Fruit fly (Drosophila melanogaster) whole organism, embryonic: Measurements from ENCODE around the gene trbl.

Experiments
- Atf-2 ChIP-seq: fragments of 200-800 bp; sonication (Bioruptor generic); optimal IDR thresholded peaks from 2 replicates; lab custom pipeline; 2016; ENCODE audit warnings: missing biosample characterization, missing genetic modification characterization
- Atf3 ChIP-seq: fragments of 200-800 bp; sonication (Bioruptor generic); optimal IDR thresholded peaks from 3 replicates; lab custom pipeline; 2016; ENCODE audit warnings: missing biosample characterization, missing genetic modification characterization
- C15 ChIP-seq: fragments of 200-800 bp; sonication (Bioruptor generic); IDR thresholded peaks from 3 replicates; pipeline ENCODE4 v1.3.6; 2022; ENCODE audit warnings: missing biosample characterization, missing genetic modification characterization
- CG10267 ChIP-seq: fragments of 200-800 bp; sonication (Bioruptor generic); optimal IDR thresholded peaks from 2 replicates; lab custom pipeline; 2018; ENCODE audit warnings: missing biosample characterization, mild to moderate bottlenecking, missing genetic modification characterization, moderate library complexity
- CG11085 ChIP-seq: fragments of 200-800 bp; sonication (Bioruptor generic); IDR thresholded peaks from 2 replicates; pipeline ENCODE4 v1.3.6; 2022; ENCODE audit warnings: missing biosample characterization, missing genetic modification characterization
- CG11504 ChIP-seq: fragments of 200-800 bp; sonication (Bioruptor generic); optimal IDR thresholded peaks from 3 replicates; lab custom pipeline; 2019; ENCODE audit warnings: missing biosample characterization, mild to moderate bottlenecking, missing genetic modification characterization, moderate library complexity
- CG11695 ChIP-seq: fragments of 200-800 bp; sonication (Bioruptor generic); IDR thresholded peaks from 3 replicates; pipeline ENCODE4 v1.3.6; 2022; ENCODE audit warnings: missing biosample characterization, missing genetic modification characterization
- CG12071 ChIP-seq: fragments of 200-800 bp; sonication (Bioruptor generic); optimal IDR thresholded peaks from 3 replicates; lab custom pipeline; 2018; ENCODE audit warnings: missing biosample characterization, mild to moderate bottlenecking, missing genetic modification characterization
- CG12104 ChIP-seq: fragments of 200-800 bp; sonication (Bioruptor generic); optimal IDR thresholded peaks from 3 replicates; lab custom pipeline; 2016; ENCODE audit warnings: missing biosample characterization, missing genetic modification characterization
- CG12155 ChIP-seq: fragments of 200-800 bp; sonication (Bioruptor generic); optimal IDR thresholded peaks from 3 replicates; lab custom pipeline; 2016; ENCODE audit warnings: missing biosample characterization, missing genetic modification characterization
- CG13287 ChIP-seq: fragments of 200-800 bp; sonication (Bioruptor generic); IDR thresholded peaks from 2 replicates; pipeline ENCODE4 v1.3.6; 2022; ENCODE audit warnings: missing biosample characterization, missing genetic modification characterization; ENCODE audit not compliant: partially characterized antibody
- CG14014 ChIP-seq: fragments of 200-800 bp; sonication (Bioruptor generic); IDR thresholded peaks from 2 replicates; pipeline ENCODE4 v1.3.6; 2022; ENCODE audit warnings: missing biosample characterization, missing genetic modification characterization
- CG15479 ChIP-seq: fragments of 200-800 bp; sonication (Bioruptor generic); optimal IDR thresholded peaks from 3 replicates; lab custom pipeline; 2019; ENCODE audit warnings: missing biosample characterization, mild to moderate bottlenecking, missing genetic modification characterization, moderate library complexity
- CG17612 ChIP-seq: fragments of 200-800 bp; sonication (Bioruptor generic); IDR thresholded peaks from 2 replicates; pipeline ENCODE4 v1.3.6; 2022; ENCODE audit warnings: missing biosample characterization, missing genetic modification characterization
- CG18619 ChIP-seq: fragments of 200-800 bp; sonication (Bioruptor generic); optimal IDR thresholded peaks from 3 replicates; lab custom pipeline; 2017; ENCODE audit warnings: missing biosample characterization, mild to moderate bottlenecking, missing genetic modification characterization
- CG3407 ChIP-seq: fragments of 200-800 bp; sonication (Bioruptor generic); optimal IDR thresholded peaks from 2 replicates; lab custom pipeline; 2018; ENCODE audit warnings: missing biosample characterization, mild to moderate bottlenecking, missing genetic modification characterization
- CG3838 ChIP-seq: fragments of 200-800 bp; sonication (Bioruptor generic); optimal IDR thresholded peaks from 3 replicates; lab custom pipeline; 2016; ENCODE audit warnings: missing biosample characterization, missing genetic modification characterization
- CG3847 ChIP-seq: fragments of 200-800 bp; sonication (Bioruptor generic); IDR thresholded peaks from 2 replicates; pipeline ENCODE4 v1.3.6; 2022; ENCODE audit warnings: missing biosample characterization, missing genetic modification characterization
- CG4282 ChIP-seq: fragments of 200-800 bp; sonication (Bioruptor generic); optimal IDR thresholded peaks from 2 replicates; lab custom pipeline; 2016; ENCODE audit warnings: missing biosample characterization, missing genetic modification characterization
- CG4730 ChIP-seq: fragments of 200-800 bp; sonication (Bioruptor generic); IDR thresholded peaks from 2 replicates; pipeline ENCODE4 v1.3.6; 2022; ENCODE audit warnings: missing biosample characterization, missing genetic modification characterization
- CG6813 ChIP-seq: fragments of 200-800 bp; sonication (Bioruptor generic); optimal IDR thresholded peaks from 2 replicates; lab custom pipeline; 2017; ENCODE audit warnings: missing biosample characterization, missing genetic modification characterization, mild to moderate bottlenecking, moderate library complexity, missing genetic modification reagents
- CG8359 ChIP-seq: fragments of 200-800 bp; sonication (Bioruptor generic); optimal IDR thresholded peaks from 2 replicates; lab custom pipeline; 2017; ENCODE audit warnings: missing biosample characterization, mild to moderate bottlenecking, missing genetic modification characterization, borderline replicate concordance
- CG8478 ChIP-seq: fragments of >200 bp; optimal IDR thresholded peaks from 2 replicates; lab custom pipeline; 2018
- CTCF ChIP-seq: fragments of 200-800 bp; sonication (Bioruptor generic); optimal IDR thresholded peaks from 2 replicates; lab custom pipeline; 2017; ENCODE audit warnings: missing biosample characterization, mild to moderate bottlenecking, missing genetic modification characterization, moderate library complexity
- CkIIα-i1 ChIP-seq: fragments of 200-800 bp; sonication (Bioruptor generic); IDR thresholded peaks from 2 replicates; pipeline ENCODE4 v1.3.6; 2022; ENCODE audit warnings: missing biosample characterization, missing genetic modification characterization
- Dbx ChIP-seq: fragments of 200-800 bp; sonication (Bioruptor generic); IDR thresholded peaks from 3 replicates; pipeline ENCODE4 v1.3.6; 2022; ENCODE audit warnings: missing biosample characterization, missing genetic modification characterization
- Fer1 ChIP-seq: fragments of 200-800 bp; sonication (Bioruptor generic); optimal IDR thresholded peaks from 2 replicates; lab custom pipeline; 2017; ENCODE audit warnings: missing biosample characterization, mild to moderate bottlenecking, missing genetic modification characterization
- H15 ChIP-seq: fragments of 200-800 bp; sonication (Bioruptor generic); IDR thresholded peaks from 3 replicates; pipeline ENCODE4 v1.3.6; 2022; ENCODE audit warnings: missing biosample characterization, missing genetic modification characterization
- HHEX ChIP-seq: fragments of 200-800 bp; sonication (Bioruptor generic); optimal IDR thresholded peaks from 3 replicates; lab custom pipeline; 2017; ENCODE audit warnings: missing biosample characterization, mild to moderate bottlenecking, missing genetic modification characterization, missing genetic modification reagents
- HLH4C ChIP-seq: fragments of 200-800 bp; sonication (Bioruptor generic); IDR thresholded peaks from 3 replicates; pipeline ENCODE4 v1.3.6; 2022; ENCODE audit warnings: missing biosample characterization, missing genetic modification characterization; ENCODE audit not compliant: partially characterized antibody
- Hey ChIP-seq: fragments of 200-800 bp; sonication (Bioruptor generic); optimal IDR thresholded peaks from 3 replicates; lab custom pipeline; 2018; ENCODE audit warnings: missing biosample characterization, mild to moderate bottlenecking, missing genetic modification characterization
- HmgD ChIP-seq: fragments of 200-800 bp; sonication (Bioruptor generic); optimal IDR thresholded peaks from 3 replicates; lab custom pipeline; 2016; ENCODE audit warnings: missing biosample characterization, missing genetic modification characterization
- Hmr ChIP-seq: fragments of 200-800 bp; sonication (Bioruptor generic); optimal IDR thresholded peaks from 3 replicates; lab custom pipeline; 2017; ENCODE audit warnings: mild to moderate bottlenecking, missing biosample characterization, missing genetic modification reagents, missing genetic modification characterization
- Hr78 ChIP-seq, 2 experiments: fragments of 200-800 bp in 1 of 2; fragments of >200 bp in 1 of 2; sonication (Bioruptor generic) in 1 of 2; optimal IDR thresholded peaks; 2 replicates each; lab custom pipeline; 2017 to 2019; ENCODE audit warnings: missing biosample characterization in 2 of 2, missing genetic modification characterization in 2 of 2, mild to moderate bottlenecking in 1 of 2, moderate library complexity in 1 of 2
- MTF-1 ChIP-seq: fragments of 200-800 bp; sonication (Bioruptor generic); optimal IDR thresholded peaks from 2 replicates; lab custom pipeline; 2018; ENCODE audit warnings: missing biosample characterization, mild to moderate bottlenecking, missing genetic modification characterization, borderline replicate concordance
- Oli ChIP-seq: fragments of 200-800 bp; sonication (Bioruptor generic); optimal IDR thresholded peaks from 2 replicates; lab custom pipeline; 2018; ENCODE audit warnings: missing biosample characterization, mild to moderate bottlenecking, missing genetic modification characterization, moderate library complexity
- bab2 ChIP-seq: fragments of 200-800 bp; sonication (Bioruptor generic); optimal IDR thresholded peaks from 2 replicates; lab custom pipeline; 2016; ENCODE audit warnings: missing biosample characterization, missing genetic modification characterization
- bbx ChIP-seq: fragments of 200-800 bp; sonication (Bioruptor generic); IDR thresholded peaks from 2 replicates; pipeline ENCODE4 v1.3.6; 2022; ENCODE audit warnings: missing biosample characterization, missing genetic modification characterization; ENCODE audit not compliant: partially characterized antibody
- bigmax ChIP-seq: fragments of 200-800 bp; sonication (Bioruptor generic); optimal IDR thresholded peaks from 2 replicates; lab custom pipeline; 2018; ENCODE audit warnings: missing biosample characterization, mild to moderate bottlenecking, missing genetic modification characterization
- cad ChIP-seq: fragments of >200 bp; optimal IDR thresholded peaks from 2 replicates; lab custom pipeline; 2017; ENCODE audit warnings: missing biosample characterization, missing genetic modification characterization
- crol ChIP-seq: fragments of 200-800 bp; sonication (Bioruptor generic); IDR thresholded peaks from 2 replicates; pipeline ENCODE4 v1.3.6; 2022; ENCODE audit warnings: missing biosample characterization, missing genetic modification characterization
- esg ChIP-seq: fragments of 200-800 bp; sonication (Bioruptor generic); conservative IDR thresholded peaks from 2 replicates; pipeline ENCODE4 v1.3.6; 2022; ENCODE audit warnings: missing biosample characterization, missing genetic modification characterization
- eyg ChIP-seq: fragments of 200-800 bp; sonication (Bioruptor generic); optimal IDR thresholded peaks from 3 replicates; lab custom pipeline; 2016; ENCODE audit warnings: missing biosample characterization, missing genetic modification characterization
- inv ChIP-seq: fragments of 200-800 bp; sonication (Bioruptor generic); IDR thresholded peaks from 2 replicates; pipeline ENCODE4 v1.3.6; 2022; ENCODE audit warnings: missing biosample characterization, missing genetic modification characterization; ENCODE audit not compliant: partially characterized antibody
- jing ChIP-seq: fragments of 200-800 bp; sonication (Bioruptor generic); optimal IDR thresholded peaks from 2 replicates; lab custom pipeline; 2018; ENCODE audit warnings: missing biosample characterization, mild to moderate bottlenecking, missing genetic modification characterization
- luna ChIP-seq: fragments of 200-800 bp; sonication (Bioruptor generic); optimal IDR thresholded peaks from 2 replicates; lab custom pipeline; 2016; ENCODE audit warnings: missing biosample characterization, missing genetic modification characterization
- mirr ChIP-seq: fragments of 200-800 bp; sonication (Bioruptor generic); optimal IDR thresholded peaks from 3 replicates; lab custom pipeline; 2018; ENCODE audit warnings: missing biosample characterization, mild to moderate bottlenecking, missing genetic modification characterization
- pnt ChIP-seq: fragments of 200-800 bp; sonication (Bioruptor generic); optimal IDR thresholded peaks from 3 replicates; lab custom pipeline; 2016; ENCODE audit warnings: missing biosample characterization, missing genetic modification characterization
- ro ChIP-seq: fragments of 200-800 bp; sonication (Bioruptor generic); IDR thresholded peaks from 2 replicates; pipeline ENCODE4 v1.3.6; 2022; ENCODE audit warnings: missing biosample characterization, missing genetic modification characterization
- salm ChIP-seq: fragments of 200-800 bp; sonication (Bioruptor generic); optimal IDR thresholded peaks from 2 replicates; lab custom pipeline; 2018; ENCODE audit warnings: missing biosample characterization, mild to moderate bottlenecking, missing genetic modification characterization
- sens-2 ChIP-seq: fragments of 200-800 bp; sonication (Bioruptor generic); IDR thresholded peaks from 2 replicates; pipeline ENCODE4 v1.3.6; 2022; ENCODE audit warnings: missing biosample characterization, missing genetic modification characterization
- twi ChIP-seq: fragments of 200-800 bp; optimal IDR thresholded peaks from 2 replicates; lab custom pipeline; 2019; ENCODE audit warnings: missing biosample characterization, mild to moderate bottlenecking, missing genetic modification characterization, moderate library complexity
- wor ChIP-seq: fragments of 200-800 bp; sonication (Bioruptor generic); IDR thresholded peaks from 2 replicates; pipeline ENCODE4 v1.3.6; 2022; ENCODE audit warnings: missing biosample characterization, missing genetic modification characterization

The trbl gene

dm6 chr3L:20385969-20386370, 15.4 kb downstream of the trbl start (continued):
- no peak for TF ChIP-seq sens-2 (GFP tag; lab: Robert Waterston, UW)
- no peak; the same call in 1 of the 2 replicates for TF ChIP-seq CG14014 (GFP tag; lab: Robert Waterston, UW)
- no peak for TF ChIP-seq bbx
- TF ChIP-seq CG6813 (GFP tag; lab: Kevin White, UChicago), result no peak
- TF ChIP-seq Hey, result no peak
- peak in 1 of 2 experiments; percentile 83 for TF ChIP-seq Hr78 (GFP tag; optimal IDR thresholded peaks at IDR 0.05; lab: Kevin White, UChicago)
- TF ChIP-seq Hmr, result peak; percentile 23
- no peak for TF ChIP-seq eyg (GFP tag; lab: Kevin White, UChicago)
- TF ChIP-seq twi, result no peak
- no peak for TF ChIP-seq bab2 (GFP tag; lab: Kevin White, UChicago)
- TF ChIP-seq jing (GFP tag; lab: Kevin White, UChicago), result no peak
- TF ChIP-seq CG18619 (GFP tag; lab: Kevin White, UChicago), result no peak
- no peak for TF ChIP-seq pnt (GFP tag; lab: Kevin White, UChicago)
- no peak for TF ChIP-seq CG3838
- TF ChIP-seq inv (GFP tag; lab: Robert Waterston, UW), result no peak
- no peak for TF ChIP-seq ro (GFP tag; lab: Robert Waterston, UW)
- TF ChIP-seq C15, result no peak
- TF ChIP-seq H15 (GFP tag; lab: Robert Waterston, UW), result no peak
- TF ChIP-seq HLH4C (GFP tag; lab: Robert Waterston, UW), result no peak
- no peak for TF ChIP-seq Dbx (GFP tag; lab: Robert Waterston, UW)

dm6 chr3L:20385408-20385807, 16.0 kb downstream of the trbl start:
- no peak for TF ChIP-seq wor (GFP tag; lab: Robert Waterston, UW)
- peak; percentile 81 for TF ChIP-seq CG15479 (GFP tag; lab: Kevin White, UChicago)
- TF ChIP-seq Atf3, result no peak
- TF ChIP-seq CG10267 (tag; lab: Kevin White, UChicago), result no peak
- TF ChIP-seq CG4282 (GFP tag; lab: Kevin White, UChicago), result no peak
- TF ChIP-seq CG8478, result no peak
- no peak for TF ChIP-seq CG11085
- TF ChIP-seq crol, result no peak
- no peak for TF ChIP-seq luna
- TF ChIP-seq CG17612 (GFP tag; lab: Robert Waterston, UW), result no peak
- no peak for TF ChIP-seq CG3407 (GFP tag; lab: Kevin White, UChicago)
- no peak for TF ChIP-seq CG3847
- TF ChIP-seq CG11504, result no peak
- no peak for TF ChIP-seq CG12155 (GFP tag; lab: Kevin White, UChicago)
- no peak for TF ChIP-seq HHEX
- peak; percentile 77 for TF ChIP-seq mirr (GFP tag; lab: Kevin White, UChicago)
- TF ChIP-seq CkIIα-i1, result no peak
- TF ChIP-seq CG4730, result no peak
- TF ChIP-seq esg (GFP tag; lab: Robert Waterston, UW), result no peak
- TF ChIP-seq CG11695 (GFP tag; lab: Robert Waterston, UW), result no peak
- TF ChIP-seq CG13287 (GFP tag; lab: Robert Waterston, UW), result no peak
- no peak for TF ChIP-seq salm (tag; lab: Kevin White, UChicago)
- no peak for TF ChIP-seq cad (GFP tag; lab: Kevin White, UChicago)
- TF ChIP-seq MTF-1 (GFP tag; lab: Kevin White, UChicago), result no peak
- TF ChIP-seq CG12071 (GFP tag; lab: Kevin White, UChicago), result no peak
- TF ChIP-seq CG8359 (GFP tag; lab: Kevin White, UChicago), result no peak
- no peak for TF ChIP-seq HmgD (GFP tag; lab: Kevin White, UChicago)
- no peak for TF ChIP-seq Atf-2 (GFP tag; lab: Kevin White, UChicago)
- TF ChIP-seq CTCF (GFP tag; lab: Kevin White, UChicago), result no peak
- no peak for TF ChIP-seq bigmax (GFP tag; lab: Kevin White, UChicago)
- no peak for TF ChIP-seq Oli (tag; lab: Kevin White, UChicago)
- TF ChIP-seq Fer1 (GFP tag; lab: Kevin White, UChicago), result no peak
- TF ChIP-seq CG12104, result no peak
